Fruit fly (Drosophila melanogaster): ENCODE results near the gene NimC2.

NimC2 gene

dm6 chr2L:13979826-13980225 is at the start of gene NimC2:
NimC2 (plus strand) TSS chr2L:13980126.
- TF ChIP-seq toe (GFP tag; optimal IDR thresholded peaks at IDR 0.05) = no peak
- TF ChIP-seq cic (GFP tag; optimal IDR thresholded peaks at IDR 0.05) = no peak
- no peak for TF ChIP-seq Crg-1 (GFP tag; optimal IDR thresholded peaks at IDR 0.05)
- no peak for TF ChIP-seq CG5204 (GFP tag; optimal IDR thresholded peaks at IDR 0.05)
- TF ChIP-seq kay (GFP tag; ENCODE audit: borderline replicate concordance) = no peak
- no peak for TF ChIP-seq Clk (GFP tag; optimal IDR thresholded peaks at IDR 0.05)
- TF ChIP-seq Mnt (GFP tag; optimal IDR thresholded peaks at IDR 0.05) = no peak
- TF ChIP-seq cnc (optimal IDR thresholded peaks at IDR 0.05) = no peak
- TF ChIP-seq CG11617 (GFP tag; optimal IDR thresholded peaks at IDR 0.05) = no peak
- TF ChIP-seq ovo (GFP tag; optimal IDR thresholded peaks at IDR 0.05) = no peak

dm6 chr2L:13931318-13931717 is 48.6 kb upstream of the NimC2 start, which contains the start of gene CG42711:
CG42711 (minus strand) TSS chr2L:13931362.
- TF ChIP-seq CG7101 (tag; optimal IDR thresholded peaks at IDR 0.05) (peak; percentile 6), toe (GFP tag; optimal IDR thresholded peaks at IDR 0.05) (no peak), Clk (GFP tag; optimal IDR thresholded peaks at IDR 0.05) (no peak), CG33017 (tag; optimal IDR thresholded peaks at IDR 0.05) (peak; percentile 23), kay (GFP tag; ENCODE audit: borderline replicate concordance) (no peak), CG14711 (tag; optimal IDR thresholded peaks at IDR 0.05) (peak; percentile 16), cic (GFP tag; optimal IDR thresholded peaks at IDR 0.05) (no peak)

- TF ChIP-seq Hr96 (GFP tag; optimal IDR thresholded peaks at IDR 0.05) (no peak), kay (GFP tag; ENCODE audit: borderline replicate concordance) (no peak), CG14711 (tag; optimal IDR thresholded peaks at IDR 0.05) (no peak), Clk (GFP tag; optimal IDR thresholded peaks at IDR 0.05) (no peak), CG7101 (tag; optimal IDR thresholded peaks at IDR 0.05) (no peak), bab1 (GFP tag; optimal IDR thresholded peaks at IDR 0.05) (no peak), CG5204 (GFP tag; optimal IDR thresholded peaks at IDR 0.05) (no peak), CG11617 (GFP tag; optimal IDR thresholded peaks at IDR 0.05) (no peak), Mnt (GFP tag; optimal IDR thresholded peaks at IDR 0.05) (no peak), tj (GFP tag; optimal IDR thresholded peaks at IDR 0.05) (no peak)
Observed at dm6 chr2L:13934542-13935065, 45.3 kb upstream of the NimC2 start, which contains the start of gene Vajk2. Vajk2 (minus strand) TSS chr2L:13934692.

dm6 chr2L:13947476-13947875 is 32.5 kb upstream of the NimC2 start, which contains the start of gene Vajk3:
Vajk3 (minus strand) TSS chr2L:13947476.
- TF ChIP-seq CG33017 (tag; optimal IDR thresholded peaks at IDR 0.05) = no peak
- no peak for TF ChIP-seq cnc (optimal IDR thresholded peaks at IDR 0.05)
- no peak for TF ChIP-seq CG1620 (GFP tag; optimal IDR thresholded peaks at IDR 0.05)
- TF ChIP-seq CG7101 (tag; optimal IDR thresholded peaks at IDR 0.05) = no peak
- TF ChIP-seq CG11617 (GFP tag; optimal IDR thresholded peaks at IDR 0.05) = no peak

- TF ChIP-seq toe (GFP tag; optimal IDR thresholded peaks at IDR 0.05) (no peak), Hr96 (GFP tag; optimal IDR thresholded peaks at IDR 0.05) (no peak), CG5204 (GFP tag; optimal IDR thresholded peaks at IDR 0.05) (no peak), cnc (optimal IDR thresholded peaks at IDR 0.05) (no peak), kay (GFP tag; ENCODE audit: borderline replicate concordance) (no peak), tj (GFP tag; optimal IDR thresholded peaks at IDR 0.05) (no peak), Crg-1 (GFP tag; optimal IDR thresholded peaks at IDR 0.05) (no peak)
Observed at dm6 chr2L:13949789-13950188, 30.1 kb upstream of the NimC2 start.

DNA sequence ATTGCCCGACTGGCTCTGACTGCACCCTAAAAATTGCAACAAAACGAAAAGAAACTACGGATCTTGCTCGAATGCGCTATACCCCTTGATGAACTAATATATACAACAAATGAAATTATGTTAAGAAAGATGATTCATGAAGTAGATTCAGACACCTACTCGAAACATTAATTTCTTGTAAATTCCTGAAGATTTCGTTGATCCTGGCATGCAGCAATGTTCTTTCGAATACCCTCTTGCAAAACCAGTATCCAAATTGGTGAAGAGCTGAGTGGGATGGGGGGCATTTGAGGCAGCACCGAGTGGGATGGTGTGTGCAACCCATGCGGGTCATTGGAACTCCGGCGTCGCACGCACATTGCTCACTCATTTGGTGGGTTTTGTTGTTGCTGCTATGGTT is 24.2 kb upstream of the NimC2 start:
- TF ChIP-seq ovo (GFP tag; optimal IDR thresholded peaks at IDR 0.05) = no peak
- no peak for TF ChIP-seq toe (GFP tag; optimal IDR thresholded peaks at IDR 0.05)
- no peak for TF ChIP-seq Crg-1 (GFP tag; optimal IDR thresholded peaks at IDR 0.05)
- no peak for TF ChIP-seq cic (GFP tag; optimal IDR thresholded peaks at IDR 0.05)
- no peak for TF ChIP-seq bab1 (GFP tag; optimal IDR thresholded peaks at IDR 0.05)
- TF ChIP-seq CG33017 (tag; optimal IDR thresholded peaks at IDR 0.05) = no peak
- no peak for TF ChIP-seq tj (GFP tag; optimal IDR thresholded peaks at IDR 0.05)
- no peak for TF ChIP-seq Clk (GFP tag; optimal IDR thresholded peaks at IDR 0.05)
- no peak for TF ChIP-seq CG14711 (tag; optimal IDR thresholded peaks at IDR 0.05)

dm6 chr2L:13957239-13957638 is 22.7 kb upstream of the NimC2 start, which contains the start of gene NimA:
NimA (plus strand) TSS chr2L:13957539.
- TF ChIP-seq toe (GFP tag; optimal IDR thresholded peaks at IDR 0.05) = no peak
- TF ChIP-seq CG14711 (tag; optimal IDR thresholded peaks at IDR 0.05) = no peak
- no peak for TF ChIP-seq cnc (optimal IDR thresholded peaks at IDR 0.05)
- no peak for TF ChIP-seq CG1620 (GFP tag; optimal IDR thresholded peaks at IDR 0.05)
- TF ChIP-seq CG7101 (tag; optimal IDR thresholded peaks at IDR 0.05) = no peak
- TF ChIP-seq Clk (GFP tag; optimal IDR thresholded peaks at IDR 0.05) = no peak
- TF ChIP-seq Hr96 (GFP tag; optimal IDR thresholded peaks at IDR 0.05) = no peak
- no peak for TF ChIP-seq cic (GFP tag; optimal IDR thresholded peaks at IDR 0.05)
- TF ChIP-seq kay (GFP tag; ENCODE audit: borderline replicate concordance) = no peak
- no peak for TF ChIP-seq ovo (GFP tag; optimal IDR thresholded peaks at IDR 0.05)
- no peak for TF ChIP-seq Mnt (GFP tag; optimal IDR thresholded peaks at IDR 0.05)
- TF ChIP-seq CG7045 (GFP tag; optimal IDR thresholded peaks at IDR 0.05) = no peak

dm6 chr2L:13960399-13960798 is 19.5 kb upstream of the NimC2 start:
- no peak for TF ChIP-seq Crg-1 (GFP tag; optimal IDR thresholded peaks at IDR 0.05)
- TF ChIP-seq ovo (GFP tag; optimal IDR thresholded peaks at IDR 0.05) = no peak
- no peak for TF ChIP-seq CG7101 (tag; optimal IDR thresholded peaks at IDR 0.05)
- no peak for TF ChIP-seq CG1620 (GFP tag; optimal IDR thresholded peaks at IDR 0.05)
- TF ChIP-seq CG11617 (GFP tag; optimal IDR thresholded peaks at IDR 0.05) = no peak

All from whole organism, adult.